Worm (Caenorhabditis elegans) whole organism, L3 larva: ENCODE results near the gene Y17G7B.12.
A peak's percentile ranks its signal among the peaks of the same experiment; 100 is the strongest.

Experiments used
- R02D3.7 ChIP-seq: fragments of 150-350 bp; optimal IDR thresholded peaks from 2 replicates; lab custom pipeline; 2014; ENCODE audit warnings: missing biosample characterization, missing genetic modification characterization
- ZK546.5 ChIP-seq: sonication (generic microtip); optimal IDR thresholded peaks from 2 replicates; lab custom pipeline; 2017; ENCODE audit warnings: missing biosample characterization, missing genetic modification characterization
- aly-2 ChIP-seq: fragments of 150-350 bp; optimal IDR thresholded peaks from 2 replicates; lab custom pipeline; 2014; ENCODE audit warnings: missing biosample characterization, missing genetic modification characterization
- ama-1 ChIP-seq: fragments of 150-350 bp; optimal IDR thresholded peaks from 2 replicates; lab custom pipeline; 2018
- ceh-82 ChIP-seq: fragments of 150-350 bp; optimal IDR thresholded peaks from 2 replicates; lab custom pipeline; 2014; ENCODE audit warnings: missing biosample characterization, missing genetic modification characterization
- ceh-9 ChIP-seq: sonication (generic microtip); optimal IDR thresholded peaks from 2 replicates; lab custom pipeline; 2018; ENCODE audit warnings: missing biosample characterization, missing genetic modification characterization
- egl-27 ChIP-seq: sonication (generic microtip); optimal IDR thresholded peaks from 4 replicates; lab custom pipeline; 2017; ENCODE audit warnings: missing biosample characterization, missing genetic modification reagents, missing genetic modification characterization
- elt-1 ChIP-seq: fragments of 150-350 bp; optimal IDR thresholded peaks from 2 replicates; lab custom pipeline; 2014; ENCODE audit warnings: missing biosample characterization, missing genetic modification characterization
- elt-2 ChIP-seq: sonication (generic microtip); optimal IDR thresholded peaks from 2 replicates; lab custom pipeline; 2016; ENCODE audit warnings: missing genetic modification reagents, mild to moderate bottlenecking, missing genetic modification characterization, missing compliant biosample characterization
- elt-3 ChIP-seq, 3 experiments: fragments of 150-350 bp in 1 of 3; sonication (generic microtip) in 2 of 3; optimal IDR thresholded peaks; 2 replicates in 2 of 3; 4 replicates in 1 of 3; lab custom pipeline; 2014 to 2017; ENCODE audit warnings: missing biosample characterization in 3 of 3, missing genetic modification characterization in 3 of 3
- fkh-10 ChIP-seq: sonication (generic microtip); optimal IDR thresholded peaks from 2 replicates; lab custom pipeline; 2017; ENCODE audit warnings: missing biosample characterization, missing genetic modification reagents, missing genetic modification characterization
- fkh-2 ChIP-seq: fragments of 150-350 bp; optimal IDR thresholded peaks from 2 replicates; lab custom pipeline; 2014; ENCODE audit warnings: missing biosample characterization, missing genetic modification reagents, missing genetic modification characterization
- fos-1 ChIP-seq: fragments of 150-350 bp; optimal IDR thresholded peaks from 2 replicates; lab custom pipeline; 2014; ENCODE audit warnings: missing biosample characterization, missing genetic modification characterization
- lin-15B ChIP-seq: fragments of 150-350 bp; optimal IDR thresholded peaks from 2 replicates; lab custom pipeline; 2014; ENCODE audit warnings: missing biosample characterization, missing genetic modification characterization
- lsy-12 ChIP-seq: sonication (generic microtip); optimal IDR thresholded peaks from 2 replicates; lab custom pipeline; 2016; ENCODE audit warnings: mild to moderate bottlenecking, missing genetic modification characterization, missing compliant biosample characterization
- mdl-1 ChIP-seq: fragments of 150-350 bp; optimal IDR thresholded peaks from 2 replicates; lab custom pipeline; 2014; ENCODE audit warnings: missing biosample characterization, missing genetic modification characterization
- mml-1 ChIP-seq: fragments of 150-350 bp; sonication (generic microtip); optimal IDR thresholded peaks from 3 replicates; lab custom pipeline; 2014; ENCODE audit warnings: missing biosample characterization, missing genetic modification characterization
- nfya-1 ChIP-seq: sonication (generic microtip); optimal IDR thresholded peaks from 2 replicates; lab custom pipeline; 2017; ENCODE audit warnings: missing genetic modification characterization, mild to moderate bottlenecking, missing compliant biosample characterization, antibody characterized with exemption, moderate library complexity; ENCODE audit not compliant: insufficient read depth
- nhr-11 ChIP-seq: fragments of 150-350 bp; optimal IDR thresholded peaks from 2 replicates; lab custom pipeline; 2014; ENCODE audit warnings: missing biosample characterization, missing genetic modification characterization
- nhr-12 ChIP-seq: fragments of 150-350 bp; optimal IDR thresholded peaks from 2 replicates; lab custom pipeline; 2014; ENCODE audit warnings: missing biosample characterization, missing genetic modification characterization
- nhr-23 ChIP-seq: fragments of 150-350 bp; optimal IDR thresholded peaks from 2 replicates; lab custom pipeline; 2014; ENCODE audit warnings: missing biosample characterization, missing genetic modification reagents, missing genetic modification characterization
- nhr-237 ChIP-seq: fragments of 150-350 bp; optimal IDR thresholded peaks from 2 replicates; lab custom pipeline; 2014; ENCODE audit warnings: missing biosample characterization, missing genetic modification characterization
- nhr-25 ChIP-seq: sonication (generic microtip); optimal IDR thresholded peaks from 2 replicates; lab custom pipeline; 2017; ENCODE audit warnings: missing biosample characterization, missing genetic modification characterization
- nhr-28 ChIP-seq: fragments of 150-350 bp; optimal IDR thresholded peaks from 2 replicates; lab custom pipeline; 2014; ENCODE audit warnings: missing biosample characterization, missing genetic modification characterization
- nhr-43 ChIP-seq: sonication (generic microtip); optimal IDR thresholded peaks from 2 replicates; lab custom pipeline; 2016; ENCODE audit warnings: mild to moderate bottlenecking, missing genetic modification characterization, missing compliant biosample characterization; ENCODE audit not compliant: poor library complexity, severe bottlenecking
- nhr-67 ChIP-seq: fragments of 150-350 bp; optimal IDR thresholded peaks from 2 replicates; lab custom pipeline; 2014; ENCODE audit warnings: missing biosample characterization, missing genetic modification characterization
- nhr-76 ChIP-seq: fragments of 150-350 bp; sonication (generic microtip); optimal IDR thresholded peaks from 5 replicates; lab custom pipeline; 2014; ENCODE audit warnings: missing biosample characterization, missing genetic modification characterization
- nhr-77 ChIP-seq: fragments of 150-350 bp; optimal IDR thresholded peaks from 2 replicates; lab custom pipeline; 2014; ENCODE audit warnings: missing biosample characterization, missing genetic modification characterization
- pha-4 ChIP-seq: fragments of 150-350 bp; optimal IDR thresholded peaks from 2 replicates; lab custom pipeline; 2014; ENCODE audit warnings: missing biosample characterization, missing genetic modification reagents, missing genetic modification characterization
- pqm-1 ChIP-seq: fragments of 150-350 bp; optimal IDR thresholded peaks from 2 replicates; lab custom pipeline; 2017; ENCODE audit warnings: missing biosample characterization, missing genetic modification characterization, inconsistent platforms
- sea-2 ChIP-seq: fragments of 150-350 bp; sonication (generic microtip); optimal IDR thresholded peaks from 4 replicates; lab custom pipeline; 2014; ENCODE audit warnings: missing biosample characterization, missing genetic modification reagents, missing genetic modification characterization
- skn-1 ChIP-seq: fragments of 150-350 bp; optimal IDR thresholded peaks from 2 replicates; lab custom pipeline; 2014; ENCODE audit warnings: missing biosample characterization, missing genetic modification characterization
- snpc-4 ChIP-seq: fragments of 150-350 bp; optimal IDR thresholded peaks from 2 replicates; lab custom pipeline; 2014; ENCODE audit warnings: missing biosample characterization, missing genetic modification characterization
- unc-39 ChIP-seq: sonication (generic microtip); optimal IDR thresholded peaks from 4 replicates; lab custom pipeline; 2017; ENCODE audit warnings: missing biosample characterization, missing genetic modification characterization
- unc-62 ChIP-seq: fragments of 150-350 bp; sonication (generic microtip); optimal IDR thresholded peaks from 4 replicates; lab custom pipeline; 2014; ENCODE audit warnings: missing biosample characterization, missing genetic modification reagents, missing genetic modification characterization
- zag-1 ChIP-seq: fragments of 150-350 bp; optimal IDR thresholded peaks from 2 replicates; lab custom pipeline; 2014; ENCODE audit warnings: missing biosample characterization, missing genetic modification characterization
- ztf-4 ChIP-seq: fragments of 150-350 bp; optimal IDR thresholded peaks from 2 replicates; lab custom pipeline; 2014; ENCODE audit warnings: missing biosample characterization, missing genetic modification characterization

Y17G7B.12 gene

ce11 chrII:11988724-11989123, 34.9 kb upstream of the Y17G7B.12 start, which contains the start of gene Y17G7B.3:
TSS of gene Y17G7B.3 (plus strand) at chrII:11989024.
- TF ChIP-seq nfya-1 (tag; lab: Kevin White, UChicago) (no peak), nhr-77 (tag; lab: Kevin White, UChicago) (no peak), ceh-82 (no peak), fkh-10 (GFP tag; lab: Kevin White, UChicago) (no peak), nhr-237 (tag; lab: Kevin White, UChicago) (no peak), aly-2 (no peak), nhr-12 (tag; lab: Kevin White, UChicago) (no peak)

ce11 chrII:11992701-11993100, 31.0 kb upstream of the Y17G7B.12 start, which contains the start of gene dhps-1:
TSS of gene dhps-1 (plus strand) at chrII:11993001.
- TF ChIP-seq sea-2 (GFP tag; lab: Kevin White, UChicago) (no peak), fkh-10 (GFP tag; lab: Kevin White, UChicago) (no peak), mml-1 (tag; lab: Kevin White, UChicago) (no peak), fkh-2 (tag; lab: Kevin White, UChicago) (no peak), egl-27 (no peak), zag-1 (tag; lab: Kevin White, UChicago) (no peak), ceh-82 (no peak), elt-2 (no peak), nhr-67 (tag; lab: Kevin White, UChicago) (no peak), nhr-12 (tag; lab: Kevin White, UChicago) (no peak), elt-3 (tag; optimal IDR thresholded peaks at IDR 0.05; lab: Kevin White, UChicago) (no peak), unc-62 (GFP tag; lab: Kevin White, UChicago) (no peak)

- TF ChIP-seq ZK546.5 (tag; lab: Kevin White, UChicago) = no peak
- TF ChIP-seq lin-15B (tag; lab: Kevin White, UChicago) = no peak
- no peak for TF ChIP-seq aly-2
- TF ChIP-seq elt-2 = no peak
- no peak for TF ChIP-seq nhr-25
- no peak for TF ChIP-seq mdl-1
- TF ChIP-seq egl-27 = no peak
- TF ChIP-seq ceh-82 = no peak
- no peak for TF ChIP-seq nfya-1 (tag; lab: Kevin White, UChicago)
- no peak for TF ChIP-seq nhr-28 (tag; lab: Kevin White, UChicago)
- no peak for TF ChIP-seq nhr-76 (tag; lab: Kevin White, UChicago)
- TF ChIP-seq pqm-1 (tag; lab: Kevin White, UChicago) = no peak
- TF ChIP-seq, all 47 proteins: peak for 0
Observed at ce11 chrII:11994940-11995339, 28.7 kb upstream of the Y17G7B.12 start.

ce11 chrII:11998903-11999302, 24.8 kb upstream of the Y17G7B.12 start, which contains the start of gene Y17G7B.23:
TSS of gene Y17G7B.23 (plus strand) at chrII:11999203.
- no peak for TF ChIP-seq nhr-28 (tag; lab: Kevin White, UChicago)
- TF ChIP-seq ZK546.5 (tag; lab: Kevin White, UChicago) = no peak
- TF ChIP-seq fos-1 = no peak
- no peak for TF ChIP-seq nhr-237 (tag; lab: Kevin White, UChicago)
- TF ChIP-seq R02D3.7 = no peak
- no peak for TF ChIP-seq skn-1 (tag; lab: Kevin White, UChicago)
- no peak for TF ChIP-seq sea-2 (GFP tag; lab: Kevin White, UChicago)
- TF ChIP-seq nhr-11 (tag; lab: Kevin White, UChicago) = no peak
- TF ChIP-seq ceh-9 (tag; lab: Kevin White, UChicago) = no peak

- TF ChIP-seq ztf-4 (tag; lab: Kevin White, UChicago) (no peak), lsy-12 (no peak), ama-1 (lab: Kevin White, UChicago) (no peak), nhr-43 (tag; lab: Kevin White, UChicago) (no peak), R02D3.7 (no peak), elt-2 (no peak), mdl-1 (no peak), fos-1 (no peak), nhr-67 (tag; lab: Kevin White, UChicago) (no peak)
- TF ChIP-seq, all 47 proteins: peak for 0
Observed at ce11 chrII:12005981-12006380, 17.7 kb upstream of the Y17G7B.12 start.

- TF ChIP-seq elt-2 (peak; percentile 33), snpc-4 (tag; lab: Kevin White, UChicago) (peak; percentile 14), nhr-23 (tag; lab: Kevin White, UChicago) (peak; percentile 25), ceh-9 (tag; lab: Kevin White, UChicago) (no peak), unc-39 (no peak), elt-1 (tag; lab: Kevin White, UChicago) (peak; percentile 31), nhr-77 (tag; lab: Kevin White, UChicago) (peak; percentile 15), R02D3.7 (peak; percentile 19), fkh-10 (GFP tag; lab: Kevin White, UChicago) (no peak), nfya-1 (tag; lab: Kevin White, UChicago) (no peak), lin-15B (tag; lab: Kevin White, UChicago) (peak; percentile 81), pha-4 (tag; lab: Kevin White, UChicago) (peak; percentile 67), nhr-76 (tag; lab: Kevin White, UChicago) (no peak)
Observed at ce11 chrII:12006575-12007098, 17.0 kb upstream of the Y17G7B.12 start, which contains the start of gene mcm-2. TSS of gene mcm-2 (minus strand) at chrII:12006625.
